Worm (Caenorhabditis elegans): ENCODE results near the gene Y49F6B.6.

- TF ChIP-seq unc-55 (GFP tag; optimal IDR thresholded peaks at IDR 0.05): no peak
- TF ChIP-seq pha-4 (tag; optimal IDR thresholded peaks at IDR 0.05): no peak
- TF ChIP-seq ceh-30 (tag; optimal IDR thresholded peaks at IDR 0.05): no peak
- no peak for TF ChIP-seq nhr-11 (tag; optimal IDR thresholded peaks at IDR 0.05)
- TF ChIP-seq K09A11.1 (tag; optimal IDR thresholded peaks at IDR 0.05; ENCODE audit: insufficient read depth): no peak
- TF ChIP-seq Y22D7AL.16 (tag; optimal IDR thresholded peaks at IDR 0.05): no peak
- TF ChIP-seq hlh-15 (tag; optimal IDR thresholded peaks at IDR 0.05): no peak
- no peak for TF ChIP-seq unc-86 (tag; optimal IDR thresholded peaks at IDR 0.05)
- TF ChIP-seq elt-2 (tag; optimal IDR thresholded peaks at IDR 0.05): no peak
- no peak for TF ChIP-seq dmd-4 (tag; optimal IDR thresholded peaks at IDR 0.05; ENCODE audit: borderline replicate concordance)
Measured at ce11 chrII:3472316-3472715, 601 bp upstream of the Y49F6B.6 start, which contains the start of gene Y49F6B.12.
